Worm (Caenorhabditis elegans): ENCODE results near the gene D1005.2.

DNA sequence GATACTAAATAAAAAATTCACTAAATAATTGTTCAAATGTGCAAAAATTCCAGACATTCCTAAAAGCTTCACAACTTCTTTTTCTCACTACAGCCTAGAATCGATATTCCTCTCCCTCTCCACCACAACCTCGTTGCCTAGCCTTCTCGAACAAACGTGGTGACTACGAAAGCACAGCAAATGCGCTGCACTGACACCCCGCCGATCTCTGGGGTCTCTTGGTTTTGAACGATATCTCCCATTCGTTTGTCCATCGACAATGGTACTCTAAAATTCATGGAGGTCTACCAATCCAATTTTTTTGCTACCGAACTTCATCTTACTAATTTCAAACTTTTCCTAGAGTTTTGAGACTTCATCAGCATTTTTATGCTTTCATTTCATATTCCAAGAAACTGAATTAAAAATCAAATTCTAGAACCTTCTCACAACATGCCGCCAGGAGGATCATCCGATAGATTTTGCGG, 8.4 kb upstream of the D1005.2 start, which contains the start of gene W05H7.1:
- no peak for TF ChIP-seq snpc-4 (tag; optimal IDR thresholded peaks at IDR 0.05)
- peak; percentile 21 for TF ChIP-seq ces-1 (GFP tag; optimal IDR thresholded peaks at IDR 0.05)
- TF ChIP-seq ztf-11 (tag; optimal IDR thresholded peaks at IDR 0.05) = no peak
- peak; percentile 59 for TF ChIP-seq mep-1 (tag; optimal IDR thresholded peaks at IDR 0.05)
- TF ChIP-seq sptf-1 (tag; optimal IDR thresholded peaks at IDR 0.05) = no peak
- TF ChIP-seq bed-3 (GFP tag; optimal IDR thresholded peaks at IDR 0.05) = no peak
- TF ChIP-seq lin-32 (GFP tag; optimal IDR thresholded peaks at IDR 0.05) = no peak
- no peak for TF ChIP-seq cnd-1 (tag; optimal IDR thresholded peaks at IDR 0.05)
- no peak for TF ChIP-seq blmp-1 (tag; optimal IDR thresholded peaks at IDR 0.05)
